Worm (Caenorhabditis elegans) whole organism, L2 larva: ENCODE data around the gene evl-20.

ENCODE experiments used
- aly-2 ChIP-seq: fragments of 150-350 bp; optimal IDR thresholded peaks from 2 replicates; lab custom pipeline; 2014; ENCODE audit warnings: missing biosample characterization, missing genetic modification characterization
- nhr-6 ChIP-seq: fragments of 150-350 bp; optimal IDR thresholded peaks from 2 replicates; lab custom pipeline; 2014; ENCODE audit warnings: missing biosample characterization, missing genetic modification characterization

DNA sequence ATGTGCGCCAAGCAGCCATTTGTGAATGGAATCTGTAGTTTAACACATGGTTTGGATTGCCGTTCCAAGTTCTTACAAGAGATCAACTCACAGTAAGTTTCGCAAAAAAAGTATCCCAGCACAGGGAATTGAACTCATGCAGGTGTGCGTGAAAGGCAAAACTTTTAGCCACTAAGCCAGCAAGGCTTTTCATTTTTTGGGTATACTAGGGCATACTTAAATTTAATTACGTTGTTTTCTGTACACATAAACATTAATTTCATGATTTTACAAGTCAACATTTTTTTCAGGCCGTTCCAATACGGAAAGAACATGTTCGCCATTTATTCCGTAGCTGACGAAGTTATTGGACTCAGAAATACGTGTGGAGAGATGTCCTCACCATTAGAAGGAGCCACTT, 2.6 kb upstream of the evl-20 start:
- TF ChIP-seq nhr-6: no peak
- no peak for TF ChIP-seq aly-2 (tag; lab: Kevin White, UChicago)
